Worm (Caenorhabditis elegans) whole organism, L1 larva: ENCODE data around the gene bath-29.

Source experiments
- ama-1 ChIP-seq: fragments of 150-350 bp; optimal IDR thresholded peaks from 2 replicates; lab custom pipeline; 2014
- dpl-1 ChIP-seq, 3 experiments: fragments of 150-350 bp in 2 of 3; sonication (generic microtip) in 1 of 3; optimal IDR thresholded peaks; 2 replicates each; lab custom pipeline; 2014 to 2017; ENCODE audit warnings: missing biosample characterization in 3 of 3, missing genetic modification characterization in 3 of 3, missing genetic modification reagents in 3 of 3
- elt-3 ChIP-seq, 6 experiments: fragments of 150-350 bp in 1 of 6; sonication (generic microtip); optimal IDR thresholded peaks; 2 replicates each; lab custom pipeline; 2017 to 2018; ENCODE audit warnings: missing biosample characterization in 6 of 6, missing genetic modification characterization in 6 of 6, inconsistent platforms in 1 of 6
- fkh-8 ChIP-seq: sonication (generic microtip); optimal IDR thresholded peaks from 2 replicates; lab custom pipeline; 2016; ENCODE audit warnings: mild to moderate bottlenecking, missing genetic modification characterization, missing compliant biosample characterization
- mep-1 ChIP-seq: fragments of 150-350 bp; optimal IDR thresholded peaks from 2 replicates; lab custom pipeline; 2014; ENCODE audit warnings: missing biosample characterization, missing genetic modification characterization
- nhr-11 ChIP-seq: fragments of 150-350 bp; optimal IDR thresholded peaks from 2 replicates; lab custom pipeline; 2014; ENCODE audit warnings: missing biosample characterization, missing genetic modification characterization
- unc-130 ChIP-seq: fragments of 150-350 bp; optimal IDR thresholded peaks from 2 replicates; lab custom pipeline; 2017; ENCODE audit warnings: missing biosample characterization, missing genetic modification characterization, inconsistent platforms

ce11 chrII:3368097-3368496 is 19.7 kb downstream of the bath-29 start, which contains the start of gene Y49F6C.7:
- TF ChIP-seq nhr-11 (no peak), fkh-8 (tag; lab: Kevin White, UChicago) (no peak), ama-1 (no peak), mep-1 (tag; lab: Kevin White, UChicago) (no peak), elt-3 (tag; optimal IDR thresholded peaks at IDR 0.05; lab: Kevin White, UChicago) (no peak), dpl-1 (GFP tag; optimal IDR thresholded peaks at IDR 0.05; lab: Kevin White, UChicago) (no peak), unc-130 (tag; lab: Kevin White, UChicago) (no peak)
